Worm (Caenorhabditis elegans): ENCODE data around the gene C45G9.4.

DNA sequence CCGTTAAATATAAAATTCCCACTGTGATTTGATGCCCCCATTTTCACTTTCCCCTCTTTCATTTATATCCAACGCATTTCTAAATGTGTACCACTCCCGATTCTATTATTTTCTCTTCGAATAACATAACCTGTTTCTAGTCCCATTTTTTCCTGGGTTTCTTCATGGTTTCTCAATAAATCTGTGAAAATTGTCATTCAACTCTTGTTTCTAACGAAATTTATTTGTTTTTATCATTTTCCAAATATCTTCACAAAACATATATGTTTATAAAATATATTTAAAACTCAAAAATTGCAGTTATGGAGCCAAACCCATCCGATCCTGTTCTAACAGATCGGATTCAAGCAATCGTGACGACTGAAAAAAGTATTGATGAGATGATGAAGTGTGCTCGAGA is 41.6 kb upstream of the C45G9.4 start, which contains the start of gene mdt-11:
- TF ChIP-seq nfya-2 (GFP tag; IDR thresholded peaks at IDR 0.05) (no peak), F37B4.10 (GFP tag; IDR thresholded peaks at IDR 0.05) (no peak), repo-1 (tag; optimal IDR thresholded peaks at IDR 0.05) (no peak)
